Worm (Caenorhabditis elegans): Measurements from ENCODE around the gene F11D5.6.
A peak's percentile ranks its signal among the peaks of the same experiment; 100 is the strongest.

F11D5.6 gene

ce11 chrX:3290147-3290546 lies 35.9 kb downstream of the F11D5.6 start:
- TF ChIP-seq dmd-8 (GFP tag; IDR thresholded peaks at IDR 0.05) (no peak), nhr-48 (tag; optimal IDR thresholded peaks at IDR 0.05) (peak; percentile 95), ztf-7 (tag; optimal IDR thresholded peaks at IDR 0.05) (peak; percentile 4), mxl-3 (GFP tag; optimal IDR thresholded peaks at IDR 0.05) (peak; percentile 39), lin-15B (tag; optimal IDR thresholded peaks at IDR 0.05) (no peak), lin-1 (GFP tag; IDR thresholded peaks at IDR 0.05) (peak; percentile 89), Y48G9A.11 (GFP tag; IDR thresholded peaks at IDR 0.05) (no peak), tra-1 (GFP tag; IDR thresholded peaks at IDR 0.05) (peak; percentile 89), mdt-29 (GFP tag; IDR thresholded peaks at IDR 0.05) (no peak; the same call in 1 of the 2 replicates), gei-8 (GFP tag; optimal IDR thresholded peaks at IDR 0.05) (peak; percentile 84), daf-8 (GFP tag; IDR thresholded peaks at IDR 0.05) (no peak), unc-39 (tag; optimal IDR thresholded peaks at IDR 0.05) (no peak), vab-7 (GFP tag; IDR thresholded peaks at IDR 0.05) (no peak), T20F7.1 (GFP tag; optimal IDR thresholded peaks at IDR 0.05) (peak; percentile 62), dve-1 (tag; optimal IDR thresholded peaks at IDR 0.05; ENCODE audit: insufficient read depth) (peak; percentile 91), nhr-41 (GFP tag; IDR thresholded peaks at IDR 0.05) (0 out of 2 replicates have a peak, but pooled peaks have one; percentile 11), ceh-82 (tag; optimal IDR thresholded peaks at IDR 0.05) (no peak), nhr-77 (tag; optimal IDR thresholded peaks at IDR 0.05) (peak; percentile 79), nhr-42 (GFP tag; IDR thresholded peaks at IDR 0.05) (no peak), fos-1 (tag; optimal IDR thresholded peaks at IDR 0.05) (no peak), dpl-1 (GFP tag; optimal IDR thresholded peaks at IDR 0.05) (no peak), ceh-32 (tag; optimal IDR thresholded peaks at IDR 0.05; ENCODE audit: poor library complexity) (no peak), R02D3.7 (tag; optimal IDR thresholded peaks at IDR 0.05) (no peak), mdl-1 (tag; optimal IDR thresholded peaks at IDR 0.05) (peak in 1 of 2 experiments; percentile 69), madf-5 (GFP tag; IDR thresholded peaks at IDR 0.05) (no peak), nhr-28 (tag; optimal IDR thresholded peaks at IDR 0.05) (peak; percentile 93), aha-1 (tag) (peak; percentile 13), hlh-30 (tag; optimal IDR thresholded peaks at IDR 0.05; ENCODE audit: insufficient read depth) (peak; percentile 68), pqm-1 (tag; optimal IDR thresholded peaks at IDR 0.05) (peak; percentile 90), php-3 (GFP tag; IDR thresholded peaks at IDR 0.05) (peak; percentile 92), hlh-11 (tag; optimal IDR thresholded peaks at IDR 0.05) (peak; percentile 95), daf-16 (GFP tag; optimal IDR thresholded peaks at IDR 0.05) (peak in 1 of 2 experiments; percentile 53), daf-16 (tag; optimal IDR thresholded peaks at IDR 0.05) (peak; percentile 82), saeg-2 (GFP tag; IDR thresholded peaks at IDR 0.05) (peak; percentile 88), dmd-6 (GFP tag; IDR thresholded peaks at IDR 0.05) (peak; percentile 100), nhr-102 (tag; optimal IDR thresholded peaks at IDR 0.05) (peak; percentile 94), Y75B8A.6 (GFP tag; IDR thresholded peaks at IDR 0.05) (0 out of 2 replicates have a peak, but pooled peaks have one; percentile 30), F37D6.2 (tag; optimal IDR thresholded peaks at IDR 0.05) (no peak), zag-1 (tag; optimal IDR thresholded peaks at IDR 0.05) (no peak), lin-38 (GFP tag; IDR thresholded peaks at IDR 0.05) (no peak), ceh-44 (GFP tag; IDR thresholded peaks at IDR 0.05) (no peak)

ce11 chrX:3289183-3289582 lies 36.9 kb downstream of the F11D5.6 start, which contains the start of gene K09C4.4:
Gene K09C4.4 (plus strand): TSS chrX:3289483.
- TF ChIP-seq ama-1 (optimal IDR thresholded peaks at IDR 0.05) (no peak), unc-62 (GFP tag; optimal IDR thresholded peaks at IDR 0.05 in 1 of 2) (peak in 1 of 2 experiments; percentile 18), unc-62 (tag; optimal IDR thresholded peaks at IDR 0.05) (no peak)

Data from whole organism, L4 larva.